Worm (Caenorhabditis elegans) whole organism, L4/young adult: ENCODE data around the gene sri-19.
A peak's percentile ranks its signal among the peaks of the same experiment; 100 is the strongest.
"Not testable (repeated sequence)": the region's sequence is repeated elsewhere in the genome, so short reads cannot be mapped to it uniquely, and the experiment has no call there.

Experiments used
- W03F9.2 ChIP-seq: fragments of 150-350 bp; optimal IDR thresholded peaks from 2 replicates; lab custom pipeline; 2014; ENCODE audit warnings: missing biosample characterization, missing genetic modification characterization
- dao-5 ChIP-seq: sonication (generic microtip); optimal IDR thresholded peaks from 2 replicates; lab custom pipeline; 2016; ENCODE audit warnings: missing genotype, missing genetic modification characterization, moderate library complexity, missing compliant biosample characterization
- him-1 ChIP-seq: sonication (generic microtip); optimal IDR thresholded peaks from 2 replicates; lab custom pipeline; 2016; ENCODE audit warnings: missing genotype, missing genetic modification reagents, missing genetic modification characterization, missing compliant biosample characterization

Gene sri-19

ce11 chrIV:10936906-10937540 is 21.1 kb upstream of the sri-19 start, which contains the start of gene fic-1:
Gene fic-1 (plus strand): TSS chrIV:10937454.
- TF ChIP-seq dao-5 (tag; lab: Kevin White, UChicago) (no peak), W03F9.2 (tag; lab: Kevin White, UChicago) (peak; percentile 80), him-1 (tag; lab: Kevin White, UChicago) (no peak)

ce11 chrIV:10948797-10949196 is 9.4 kb upstream of the sri-19 start, which contains the start of gene Y69E1A.1:
Gene Y69E1A.1 (minus strand): TSS chrIV:10948897.
- TF ChIP-seq him-1 (tag; lab: Kevin White, UChicago) (no peak), dao-5 (tag; lab: Kevin White, UChicago) (no peak), W03F9.2 (tag; lab: Kevin White, UChicago) (no peak)

ce11 chrIV:10949510-10949909 is 8.7 kb upstream of the sri-19 start, which contains the start of gene nsph-3.1:
Gene nsph-3.1 (plus strand): TSS chrIV:10949810.
- no peak for TF ChIP-seq W03F9.2 (tag; lab: Kevin White, UChicago)
- no peak for TF ChIP-seq dao-5 (tag; lab: Kevin White, UChicago)
- TF ChIP-seq him-1 (tag; lab: Kevin White, UChicago), result no peak

ce11 chrIV:10950363-10951214 is 7.6 kb upstream of the sri-19 start:
- TF ChIP-seq him-1 (tag; lab: Kevin White, UChicago), result no peak
- no peak for TF ChIP-seq dao-5 (tag; lab: Kevin White, UChicago)

- no peak for TF ChIP-seq him-1 (tag; lab: Kevin White, UChicago)
- TF ChIP-seq W03F9.2 (tag; lab: Kevin White, UChicago), result no peak
- TF ChIP-seq dao-5 (tag; lab: Kevin White, UChicago), result no peak
Observed at ce11 chrIV:10951997-10952396, 6.2 kb upstream of the sri-19 start, which contains the start of gene Y69E1A.3. Gene Y69E1A.3 (plus strand): TSS chrIV:10952297.

- TF ChIP-seq him-1, W03F9.2, dao-5 (tag; lab: Kevin White, UChicago): not testable (repeated sequence)
Observed at ce11 chrIV:10954955-10955354, 3.2 kb upstream of the sri-19 start, which contains the start of gene Y69E1A.4. Gene Y69E1A.4 (plus strand): TSS chrIV:10955255.

- TF ChIP-seq him-1 (tag; lab: Kevin White, UChicago) (no peak), W03F9.2 (tag; lab: Kevin White, UChicago) (no peak), dao-5 (tag; lab: Kevin White, UChicago) (no peak)
Observed at ce11 chrIV:10957583-10958229, 466 bp upstream of the sri-19 start, which contains the start of gene Y69E1A.5. Gene Y69E1A.5 (minus strand): TSS chrIV:10957655.

- TF ChIP-seq W03F9.2 (tag; lab: Kevin White, UChicago) (no peak), dao-5 (tag; lab: Kevin White, UChicago) (no peak), him-1 (tag; lab: Kevin White, UChicago) (no peak)
Observed at ce11 chrIV:10964688-10965087, 6.5 kb downstream of the sri-19 start.

ce11 chrIV:10966359-10966758 is 8.2 kb downstream of the sri-19 start, which contains the start of the genes aqp-3 and Y69E1A.8:
Gene aqp-3 (minus strand): TSS chrIV:10966459.
Gene Y69E1A.8 (plus strand): TSS chrIV:10966604.
- TF ChIP-seq dao-5 (tag; lab: Kevin White, UChicago) (no peak), W03F9.2 (tag; lab: Kevin White, UChicago) (no peak), him-1 (tag; lab: Kevin White, UChicago) (no peak)

ce11 chrIV:10970333-10970732 is 12.2 kb downstream of the sri-19 start:
- TF ChIP-seq dao-5 (tag; lab: Kevin White, UChicago) (no peak), W03F9.2 (tag; lab: Kevin White, UChicago) (no peak), him-1 (tag; lab: Kevin White, UChicago) (no peak)

ce11 chrIV:10970767-10971166 is 12.6 kb downstream of the sri-19 start:
- TF ChIP-seq W03F9.2 (tag; lab: Kevin White, UChicago), result no peak
- no peak for TF ChIP-seq dao-5 (tag; lab: Kevin White, UChicago)
- TF ChIP-seq him-1 (tag; lab: Kevin White, UChicago), result no peak

ce11 chrIV:10971636-10972199 is 13.5 kb downstream of the sri-19 start:
- TF ChIP-seq W03F9.2 (tag; lab: Kevin White, UChicago) (no peak), him-1 (tag; lab: Kevin White, UChicago) (no peak), dao-5 (tag; lab: Kevin White, UChicago) (no peak)
